Worm (Caenorhabditis elegans) whole organism, late embryonic: Measurements from ENCODE around the gene tag-234.

Experiments used
- C08G9.2 ChIP-seq: sonication (generic microtip); optimal IDR thresholded peaks from 2 replicates; lab custom pipeline; 2016; ENCODE audit warnings: mild to moderate bottlenecking, missing genetic modification characterization, moderate library complexity, missing compliant biosample characterization
- C38D4.7 ChIP-seq: fragments of 200-800 bp; sonication (Bioruptor generic); optimal IDR thresholded peaks from 2 replicates; lab custom pipeline; 2018; ENCODE audit warnings: mild to moderate bottlenecking, missing genetic modification characterization, moderate library complexity, missing compliant biosample characterization
- K09A11.1 ChIP-seq: sonication (generic microtip); optimal IDR thresholded peaks from 2 replicates; lab custom pipeline; 2017; ENCODE audit warnings: antibody characterized with exemption, mild to moderate bottlenecking, missing genetic modification characterization, missing compliant biosample characterization; ENCODE audit not compliant: insufficient read depth
- Y22D7AL.16 ChIP-seq: sonication (generic microtip); optimal IDR thresholded peaks from 2 replicates; lab custom pipeline; 2016; ENCODE audit warnings: missing genetic modification characterization, missing compliant biosample characterization
- ahr-1 ChIP-seq: sonication (generic microtip); optimal IDR thresholded peaks from 2 replicates; lab custom pipeline; 2016; ENCODE audit warnings: missing genetic modification characterization, missing compliant biosample characterization
- ama-1 ChIP-seq: fragments of 150-350 bp; optimal IDR thresholded peaks from 2 replicates; lab custom pipeline; 2014
- ceh-14 ChIP-seq: sonication (generic microtip); optimal IDR thresholded peaks from 2 replicates; lab custom pipeline; 2016; ENCODE audit warnings: missing genotype, missing genetic modification characterization, missing compliant biosample characterization
- ceh-18 ChIP-seq: sonication (generic microtip); optimal IDR thresholded peaks from 2 replicates; lab custom pipeline; 2016; ENCODE audit warnings: missing genetic modification characterization, missing compliant biosample characterization
- ceh-2 ChIP-seq: sonication (generic microtip); optimal IDR thresholded peaks from 2 replicates; lab custom pipeline; 2016; ENCODE audit warnings: missing genotype, missing genetic modification characterization, missing compliant biosample characterization
- ceh-45 ChIP-seq: fragments of 200-800 bp; sonication (Bioruptor generic); IDR thresholded peaks from 2 replicates; pipeline ENCODE4 v1.3.6; 2022; ENCODE audit warnings: missing genetic modification reagents, missing genetic modification characterization, missing compliant biosample characterization
- ceh-48 ChIP-seq: sonication (generic microtip); optimal IDR thresholded peaks from 2 replicates; lab custom pipeline; 2016; ENCODE audit warnings: missing genetic modification characterization, inconsistent platforms, missing compliant biosample characterization
- ceh-6 ChIP-seq: fragments of 200-800 bp; sonication (Bioruptor generic); optimal IDR thresholded peaks from 2 replicates; lab custom pipeline; 2018; ENCODE audit warnings: mild to moderate bottlenecking, missing genetic modification characterization, missing compliant biosample characterization
- che-1 ChIP-seq: sonication (generic microtip); optimal IDR thresholded peaks from 2 replicates; lab custom pipeline; 2016; ENCODE audit warnings: mild to moderate bottlenecking, missing genetic modification characterization, missing compliant biosample characterization
- dve-1 ChIP-seq: sonication (generic microtip); optimal IDR thresholded peaks from 2 replicates; lab custom pipeline; 2017; ENCODE audit warnings: antibody characterized with exemption, mild to moderate bottlenecking, missing genetic modification characterization, missing compliant biosample characterization
- elt-4 ChIP-seq: sonication (generic microtip); optimal IDR thresholded peaks from 2 replicates; lab custom pipeline; 2016; ENCODE audit warnings: missing genetic modification characterization, missing compliant biosample characterization
- ets-4 ChIP-seq: sonication (generic microtip); optimal IDR thresholded peaks from 2 replicates; lab custom pipeline; 2016; ENCODE audit warnings: missing genetic modification characterization, missing compliant biosample characterization
- eyg-1 ChIP-seq: sonication (generic microtip); optimal IDR thresholded peaks from 2 replicates; lab custom pipeline; 2016; ENCODE audit warnings: missing genotype, missing genetic modification characterization, missing compliant biosample characterization
- fax-1 ChIP-seq: sonication (generic microtip); optimal IDR thresholded peaks from 2 replicates; lab custom pipeline; 2016; ENCODE audit warnings: missing genotype, missing genetic modification characterization, missing compliant biosample characterization
- fkh-10 ChIP-seq: fragments of 150-350 bp; optimal IDR thresholded peaks from 2 replicates; lab custom pipeline; 2014; ENCODE audit warnings: missing biosample characterization, missing genetic modification reagents, missing genetic modification characterization
- fkh-6 ChIP-seq: sonication (generic microtip); optimal IDR thresholded peaks from 2 replicates; lab custom pipeline; 2016; ENCODE audit warnings: missing genetic modification characterization, missing compliant biosample characterization
- hlh-15 ChIP-seq: sonication (generic microtip); optimal IDR thresholded peaks from 2 replicates; lab custom pipeline; 2016; ENCODE audit warnings: missing genetic modification characterization, missing compliant biosample characterization
- hlh-30 ChIP-seq: sonication (generic microtip); optimal IDR thresholded peaks from 2 replicates; lab custom pipeline; 2017; ENCODE audit warnings: antibody characterized with exemption, missing genetic modification characterization, missing compliant biosample characterization; ENCODE audit not compliant: insufficient read depth
- hlh-8 ChIP-seq: sonication (generic microtip); optimal IDR thresholded peaks from 2 replicates; lab custom pipeline; 2016; ENCODE audit warnings: missing genotype, missing genetic modification characterization, missing compliant biosample characterization
- mec-3 ChIP-seq: sonication (generic microtip); optimal IDR thresholded peaks from 2 replicates; lab custom pipeline; 2016; ENCODE audit warnings: borderline replicate concordance, missing genetic modification characterization, missing compliant biosample characterization
- nfya-1 ChIP-seq: sonication (generic microtip); optimal IDR thresholded peaks from 2 replicates; lab custom pipeline; 2017; ENCODE audit warnings: missing genetic modification characterization, mild to moderate bottlenecking, missing compliant biosample characterization, antibody characterized with exemption, moderate library complexity
- nhr-232 ChIP-seq: sonication (generic microtip); optimal IDR thresholded peaks from 2 replicates; lab custom pipeline; 2016; ENCODE audit warnings: missing genetic modification characterization, missing compliant biosample characterization
- odd-2 ChIP-seq: sonication (generic microtip); optimal IDR thresholded peaks from 2 replicates; lab custom pipeline; 2017; ENCODE audit warnings: antibody characterized with exemption, mild to moderate bottlenecking, missing genetic modification characterization, missing compliant biosample characterization
- pag-3 ChIP-seq: sonication (generic microtip); optimal IDR thresholded peaks from 2 replicates; lab custom pipeline; 2016; ENCODE audit warnings: missing compliant biosample characterization, missing genetic modification characterization, borderline replicate concordance
- pros-1 ChIP-seq: fragments of 150-350 bp; optimal IDR thresholded peaks from 2 replicates; lab custom pipeline; 2014; ENCODE audit warnings: missing biosample characterization, missing genetic modification reagents, missing genetic modification characterization
- ref-2 ChIP-seq: sonication (generic microtip); optimal IDR thresholded peaks from 2 replicates; lab custom pipeline; 2016; ENCODE audit warnings: missing genetic modification characterization, missing compliant biosample characterization
- rnt-1 ChIP-seq: sonication (generic microtip); optimal IDR thresholded peaks from 2 replicates; lab custom pipeline; 2016; ENCODE audit warnings: missing genetic modification characterization, missing compliant biosample characterization
- sox-4 ChIP-seq: sonication (generic microtip); optimal IDR thresholded peaks from 2 replicates; lab custom pipeline; 2017; ENCODE audit warnings: mild to moderate bottlenecking, missing genetic modification characterization, inconsistent platforms, missing compliant biosample characterization
- syd-9 ChIP-seq: sonication (generic microtip); optimal IDR thresholded peaks from 2 replicates; lab custom pipeline; 2016; ENCODE audit warnings: mild to moderate bottlenecking, missing genetic modification characterization, moderate library complexity, missing compliant biosample characterization
- tbx-7 ChIP-seq: sonication (generic microtip); optimal IDR thresholded peaks from 2 replicates; lab custom pipeline; 2016; ENCODE audit warnings: missing genotype, missing genetic modification characterization, missing compliant biosample characterization
- ttx-3 ChIP-seq: sonication (generic microtip); optimal IDR thresholded peaks from 2 replicates; lab custom pipeline; 2016; ENCODE audit warnings: missing genetic modification reagents, missing genetic modification characterization, missing compliant biosample characterization
- unc-42 ChIP-seq: sonication (generic microtip); optimal IDR thresholded peaks from 2 replicates; lab custom pipeline; 2016; ENCODE audit warnings: missing genotype, missing genetic modification characterization, missing compliant biosample characterization
- unc-55 ChIP-seq: sonication (generic microtip); optimal IDR thresholded peaks from 2 replicates; lab custom pipeline; 2017; ENCODE audit warnings: missing biosample characterization, missing genetic modification reagents, missing genetic modification characterization
- unc-86 ChIP-seq: sonication (generic microtip); optimal IDR thresholded peaks from 2 replicates; lab custom pipeline; 2016; ENCODE audit warnings: missing genetic modification characterization, missing compliant biosample characterization
- zip-5 ChIP-seq: sonication (generic microtip); optimal IDR thresholded peaks from 2 replicates; lab custom pipeline; 2016; ENCODE audit warnings: missing genetic modification characterization, missing compliant biosample characterization

Gene tag-234

ce11 chrII:5885966-5886621 lies 22.1 kb downstream of the tag-234 start:
- TF ChIP-seq unc-55, result no peak
- no peak for TF ChIP-seq elt-4 (tag; lab: Kevin White, UChicago)
- no peak for TF ChIP-seq odd-2 (tag; lab: Kevin White, UChicago)
- TF ChIP-seq C08G9.2 (tag; lab: Kevin White, UChicago), result no peak
- TF ChIP-seq ceh-18, result no peak
- TF ChIP-seq ceh-14 (tag; lab: Kevin White, UChicago), result no peak
- no peak for TF ChIP-seq eyg-1 (tag; lab: Kevin White, UChicago)
- TF ChIP-seq rnt-1 (tag; lab: Kevin White, UChicago), result no peak
- TF ChIP-seq hlh-8 (tag; lab: Kevin White, UChicago), result no peak
- no peak for TF ChIP-seq fax-1 (tag; lab: Kevin White, UChicago)
- no peak for TF ChIP-seq fkh-6 (tag; lab: Kevin White, UChicago)
- TF ChIP-seq K09A11.1 (tag; lab: Kevin White, UChicago), result no peak
- TF ChIP-seq pros-1, result no peak
- TF ChIP-seq Y22D7AL.16 (tag; lab: Kevin White, UChicago), result no peak
- TF ChIP-seq zip-5 (tag; lab: Kevin White, UChicago), result no peak
- no peak for TF ChIP-seq ceh-48 (tag; lab: Kevin White, UChicago)
- TF ChIP-seq unc-86 (tag; lab: Kevin White, UChicago), result no peak
- TF ChIP-seq sox-4 (tag; lab: Kevin White, UChicago), result no peak
- no peak for TF ChIP-seq tbx-7

ce11 chrII:5889417-5890139 lies 25.6 kb downstream of the tag-234 start:
- TF ChIP-seq syd-9 (tag; lab: Kevin White, UChicago) (no peak), eyg-1 (tag; lab: Kevin White, UChicago) (no peak), unc-55 (no peak)

ce11 chrII:5892813-5893212 lies 28.8 kb downstream of the tag-234 start:
- TF ChIP-seq ceh-18 (no peak), odd-2 (tag; lab: Kevin White, UChicago) (no peak), ahr-1 (no peak), mec-3 (tag; lab: Kevin White, UChicago) (no peak), K09A11.1 (tag; lab: Kevin White, UChicago) (no peak)

ce11 chrII:5895870-5896269 lies 31.9 kb downstream of the tag-234 start, which contains the start of gene F59G1.4:
Gene F59G1.4, plus strand, starts transcription at chrII:5896170.
- TF ChIP-seq odd-2 (tag; lab: Kevin White, UChicago) (no peak), elt-4 (tag; lab: Kevin White, UChicago) (no peak), pag-3 (no peak), Y22D7AL.16 (tag; lab: Kevin White, UChicago) (no peak), nfya-1 (tag; lab: Kevin White, UChicago) (no peak), hlh-15 (no peak), ttx-3 (tag; lab: Kevin White, UChicago) (no peak)
- TF ChIP-seq, all 69 proteins: peak for 0

ce11 chrII:5896512-5896911 lies 32.5 kb downstream of the tag-234 start:
- TF ChIP-seq Y22D7AL.16 (tag; lab: Kevin White, UChicago) (no peak), nhr-232 (no peak), rnt-1 (tag; lab: Kevin White, UChicago) (no peak)
- TF ChIP-seq, all 69 proteins: peak for 0

ce11 chrII:5899080-5899479 lies 35.1 kb downstream of the tag-234 start:
- no peak for TF ChIP-seq rnt-1 (tag; lab: Kevin White, UChicago)
- no peak for TF ChIP-seq zip-5 (tag; lab: Kevin White, UChicago)
- TF ChIP-seq ceh-14 (tag; lab: Kevin White, UChicago), result no peak
- no peak for TF ChIP-seq K09A11.1 (tag; lab: Kevin White, UChicago)
- no peak for TF ChIP-seq ceh-6 (GFP tag; lab: Kevin White, UChicago)
- no peak for TF ChIP-seq ceh-2
- TF ChIP-seq nhr-232, result no peak
- TF ChIP-seq nfya-1 (tag; lab: Kevin White, UChicago), result no peak
- no peak for TF ChIP-seq odd-2 (tag; lab: Kevin White, UChicago)
- no peak for TF ChIP-seq che-1 (tag; lab: Kevin White, UChicago)
- TF ChIP-seq unc-42 (tag; lab: Kevin White, UChicago), result no peak
- no peak for TF ChIP-seq syd-9 (tag; lab: Kevin White, UChicago)
- no peak for TF ChIP-seq ceh-45 (GFP tag; lab: Robert Waterston, UW)
- no peak for TF ChIP-seq ama-1 (lab: Kevin White, UChicago)
- TF ChIP-seq ref-2 (tag; lab: Kevin White, UChicago), result no peak
- no peak for TF ChIP-seq fkh-10 (GFP tag; lab: Kevin White, UChicago)
- TF ChIP-seq ets-4, result no peak
- TF ChIP-seq C38D4.7 (GFP tag; lab: Kevin White, UChicago), result no peak
- TF ChIP-seq dve-1 (tag; lab: Kevin White, UChicago), result no peak
- TF ChIP-seq hlh-30 (tag; lab: Kevin White, UChicago), result no peak
